Comparison of ENCODE assay signal across 4 worm cellular contexts in the genomic region with DNA sequence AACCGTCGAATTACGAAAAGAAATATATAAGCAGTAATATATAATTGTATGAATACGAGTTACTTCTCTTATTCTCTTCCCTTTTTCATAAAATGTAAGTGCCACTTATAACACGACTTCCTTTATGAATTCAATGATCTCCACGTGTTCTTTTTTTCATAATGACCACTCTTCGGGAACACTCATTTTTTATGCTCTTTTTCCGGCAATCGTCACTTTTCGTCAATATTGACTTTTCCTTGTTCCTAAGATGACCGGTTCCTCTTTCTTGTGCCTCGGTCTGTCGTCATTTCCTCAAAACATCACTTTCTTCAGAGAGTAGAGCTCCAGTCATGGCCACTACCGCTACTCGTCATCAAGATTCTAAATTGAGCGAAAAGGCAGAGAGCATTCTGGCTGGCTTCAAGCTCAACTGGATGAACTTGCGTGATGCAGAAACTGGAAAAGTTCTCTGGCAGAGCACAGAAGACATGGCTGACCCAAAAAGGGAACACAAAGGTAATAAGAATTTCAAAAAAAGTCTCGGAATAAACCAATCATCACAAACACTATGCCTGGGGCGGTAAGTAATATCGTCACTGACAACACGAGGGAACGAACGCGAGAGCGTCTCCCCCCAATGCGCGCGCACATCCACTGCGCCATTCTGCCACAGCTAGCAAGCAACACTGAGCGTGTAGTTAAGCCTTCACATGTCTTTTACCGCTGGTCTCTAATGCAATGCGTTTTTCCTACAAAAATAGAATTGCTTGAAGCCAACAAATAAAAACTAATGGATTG.
TF ChIP-seq lines count a peak whose summit lies in the region.

A gene (plus strand): TSS at position 309 of the 780 bp plus-strand sequence.

TF ChIP-seq in whole organism, L2 larva, 48 proteins besides CTCF, POLR2A, EP300 and RAD21 (continued from another document):
- peak; percentile 35 for TF ChIP-seq crh-2 (tag; optimal IDR thresholded peaks at IDR 0.05; lab: Kevin White, UChicago)
- TF ChIP-seq mbf-1 (tag; optimal IDR thresholded peaks at IDR 0.05; lab: Kevin White, UChicago), result no peak
- TF ChIP-seq lin-13 (GFP tag; optimal IDR thresholded peaks at IDR 0.05; lab: Kevin White, UChicago), result peak; percentile 73
- TF ChIP-seq zag-1 (tag; optimal IDR thresholded peaks at IDR 0.05; lab: Kevin White, UChicago), result peak; percentile 15
- no peak for TF ChIP-seq nhr-11 (tag; optimal IDR thresholded peaks at IDR 0.05; lab: Kevin White, UChicago)
- TF ChIP-seq C34F6.9 (tag; optimal IDR thresholded peaks at IDR 0.05; lab: Kevin White, UChicago), result peak; percentile 67
- TF ChIP-seq ztf-1 (GFP tag; conservative IDR thresholded peaks at IDR 0.05; lab: Robert Waterston, UW), result no peak
- TF ChIP-seq nhr-25 (tag; optimal IDR thresholded peaks at IDR 0.05; lab: Kevin White, UChicago), result no peak
- no peak for TF ChIP-seq alr-1 (tag; optimal IDR thresholded peaks at IDR 0.05; lab: Kevin White, UChicago)
- no peak for TF ChIP-seq ceh-82 (tag; optimal IDR thresholded peaks at IDR 0.05; lab: Kevin White, UChicago)
- no peak for TF ChIP-seq skn-1 (tag; optimal IDR thresholded peaks at IDR 0.05; lab: Kevin White, UChicago)
- TF ChIP-seq unc-39 (tag; optimal IDR thresholded peaks at IDR 0.05; lab: Kevin White, UChicago), result no peak
- TF ChIP-seq ceh-16 (tag; optimal IDR thresholded peaks at IDR 0.05; lab: Kevin White, UChicago), result peak; percentile 41
- TF ChIP-seq ztf-11 (tag; optimal IDR thresholded peaks at IDR 0.05; lab: Kevin White, UChicago), result no peak
- TF ChIP-seq lin-11 (tag; optimal IDR thresholded peaks at IDR 0.05; lab: Kevin White, UChicago), result peak; percentile 81
- peak; percentile 63 for TF ChIP-seq Y55F3AM.14 (GFP tag; optimal IDR thresholded peaks at IDR 0.05; lab: Kevin White, UChicago)
- no peak for TF ChIP-seq nhr-12 (tag; optimal IDR thresholded peaks at IDR 0.05; lab: Kevin White, UChicago)
- TF ChIP-seq nhr-10 (tag; optimal IDR thresholded peaks at IDR 0.05; lab: Kevin White, UChicago), result no peak
- TF ChIP-seq nhr-77 (tag; optimal IDR thresholded peaks at IDR 0.05; lab: Kevin White, UChicago), result no peak
- TF ChIP-seq dmd-4 (tag; optimal IDR thresholded peaks at IDR 0.05; lab: Kevin White, UChicago), result no peak
- peak; percentile 74 for TF ChIP-seq nhr-21 (tag; optimal IDR thresholded peaks at IDR 0.05; lab: Kevin White, UChicago)
- TF ChIP-seq fos-1 (tag; optimal IDR thresholded peaks at IDR 0.05; lab: Kevin White, UChicago), result peak; percentile 54
- no peak for TF ChIP-seq ama-1 (optimal IDR thresholded peaks at IDR 0.05; lab: Kevin White, UChicago)
- no peak for TF ChIP-seq peb-1 (tag; optimal IDR thresholded peaks at IDR 0.05; lab: Kevin White, UChicago)
- TF ChIP-seq mdl-1 (tag; optimal IDR thresholded peaks at IDR 0.05; lab: Kevin White, UChicago), result peak in 1 of 2 experiments; percentile 30
- TF ChIP-seq R02D3.7 (tag; optimal IDR thresholded peaks at IDR 0.05; lab: Kevin White, UChicago), result no peak
- TF ChIP-seq egl-27 (tag; optimal IDR thresholded peaks at IDR 0.05; lab: Kevin White, UChicago), result peak; percentile 31
- TF ChIP-seq nhr-237 (tag; optimal IDR thresholded peaks at IDR 0.05; lab: Kevin White, UChicago), result no peak

TF ChIP-seq in whole organism, L4 larva, 104 proteins besides CTCF, POLR2A, EP300 and RAD21 (continued from another document and continues in another):
- TF ChIP-seq php-3 (GFP tag; IDR thresholded peaks at IDR 0.05; lab: Robert Waterston, UW) (peak; percentile 80), dmd-6 (GFP tag; IDR thresholded peaks at IDR 0.05; lab: Robert Waterston, UW) (peak; percentile 73), lir-3 (tag; optimal IDR thresholded peaks at IDR 0.05; lab: Kevin White, UChicago) (peak; percentile 94), hlh-11 (tag; optimal IDR thresholded peaks at IDR 0.05; lab: Kevin White, UChicago) (peak; percentile 60), aly-2 (tag; optimal IDR thresholded peaks at IDR 0.05; lab: Kevin White, UChicago) (no peak), lin-38 (GFP tag; IDR thresholded peaks at IDR 0.05; lab: Robert Waterston, UW) (peak; percentile 87), ces-1 (GFP tag; optimal IDR thresholded peaks at IDR 0.05; lab: Kevin White, UChicago) (no peak), aha-1 (tag; lab: Kevin White, UChicago) (peak; percentile 67), mxl-3 (GFP tag; optimal IDR thresholded peaks at IDR 0.05; lab: Kevin White, UChicago) (peak; percentile 53), pha-4 (GFP tag; IDR thresholded peaks at IDR 0.05; lab: Robert Waterston, UW) (peak; percentile 96), pha-4 (tag; optimal IDR thresholded peaks at IDR 0.05; lab: Kevin White, UChicago) (peak; percentile 58), Y48G9A.11 (GFP tag; IDR thresholded peaks at IDR 0.05; lab: Robert Waterston, UW) (peak; percentile 79), F49E8.2 (tag; optimal IDR thresholded peaks at IDR 0.05; lab: Kevin White, UChicago; ENCODE audit: borderline replicate concordance) (peak; percentile 76), daf-19 (GFP tag; conservative IDR thresholded peaks at IDR 0.05; lab: Robert Waterston, UW) (peak; percentile 96), daf-12 (tag; optimal IDR thresholded peaks at IDR 0.05; lab: Kevin White, UChicago) (no peak), zag-1 (tag; optimal IDR thresholded peaks at IDR 0.05; lab: Kevin White, UChicago) (no peak), hif-1 (tag; optimal IDR thresholded peaks at IDR 0.05; lab: Kevin White, UChicago) (peak in 1 of 2 experiments; percentile 69), fkh-10 (GFP tag; optimal IDR thresholded peaks at IDR 0.05; lab: Kevin White, UChicago) (no peak), skn-1 (tag; optimal IDR thresholded peaks at IDR 0.05; lab: Kevin White, UChicago) (no peak), unc-39 (tag; optimal IDR thresholded peaks at IDR 0.05; lab: Kevin White, UChicago) (no peak), lin-39 (tag; optimal IDR thresholded peaks at IDR 0.05; lab: Kevin White, UChicago) (no peak), ceh-62 (tag; optimal IDR thresholded peaks at IDR 0.05; lab: Kevin White, UChicago) (no peak), nhr-48 (tag; optimal IDR thresholded peaks at IDR 0.05; lab: Kevin White, UChicago) (peak; percentile 76), daf-8 (GFP tag; IDR thresholded peaks at IDR 0.05; lab: Robert Waterston, UW) (peak; percentile 24; the same call in 1 of the 2 replicates), D1046.2 (GFP tag; IDR thresholded peaks at IDR 0.05; lab: Robert Waterston, UW) (peak; percentile 85), ZK337.2 (GFP tag; IDR thresholded peaks at IDR 0.05; lab: Robert Waterston, UW) (peak; percentile 81), dpl-1 (GFP tag; optimal IDR thresholded peaks at IDR 0.05; lab: Kevin White, UChicago) (peak; percentile 40), unc-62 (GFP tag; optimal IDR thresholded peaks at IDR 0.05 in 1 of 2; lab: Kevin White, UChicago) (peak in 1 of 2 experiments; percentile 89), unc-62 (tag; optimal IDR thresholded peaks at IDR 0.05; lab: Kevin White, UChicago) (peak; percentile 11), F44E2.7 (GFP tag; IDR thresholded peaks at IDR 0.05; lab: Robert Waterston, UW) (peak; percentile 94), madf-9 (GFP tag; conservative IDR thresholded peaks at IDR 0.05; lab: Robert Waterston, UW) (peak; percentile 76), spr-1 (tag; optimal IDR thresholded peaks at IDR 0.05; lab: Kevin White, UChicago) (peak; percentile 78), gei-8 (GFP tag; optimal IDR thresholded peaks at IDR 0.05; lab: Kevin White, UChicago) (peak; percentile 91)

TF ChIP-seq in whole organism, late embryonic, 69 proteins besides CTCF, POLR2A, EP300 and RAD21 (continued from another document and continues in another):
- peak; percentile 91 for TF ChIP-seq unc-3 (GFP tag; conservative IDR thresholded peaks at IDR 0.05; lab: Robert Waterston, UW)
- peak; percentile 93 for TF ChIP-seq unc-3 (tag; optimal IDR thresholded peaks at IDR 0.05; lab: Kevin White, UChicago)
- peak; percentile 85 for TF ChIP-seq ceh-48 (tag; optimal IDR thresholded peaks at IDR 0.05; lab: Kevin White, UChicago)
- TF ChIP-seq elt-4 (tag; optimal IDR thresholded peaks at IDR 0.05; lab: Kevin White, UChicago), result peak; percentile 84
- peak; percentile 72 for TF ChIP-seq K09A11.1 (tag; optimal IDR thresholded peaks at IDR 0.05; lab: Kevin White, UChicago; ENCODE audit: insufficient read depth)
- TF ChIP-seq sox-4 (tag; optimal IDR thresholded peaks at IDR 0.05; lab: Kevin White, UChicago), result peak; percentile 94
- TF ChIP-seq tbx-2 (tag; optimal IDR thresholded peaks at IDR 0.05; lab: Kevin White, UChicago), result peak; percentile 96
- TF ChIP-seq C08G9.2 (tag; optimal IDR thresholded peaks at IDR 0.05; lab: Kevin White, UChicago), result peak; percentile 88
- TF ChIP-seq nhr-11 (tag; optimal IDR thresholded peaks at IDR 0.05; lab: Kevin White, UChicago), result no peak
- peak; percentile 92 for TF ChIP-seq ceh-6 (GFP tag; optimal IDR thresholded peaks at IDR 0.05; lab: Kevin White, UChicago)
- TF ChIP-seq unc-42 (tag; optimal IDR thresholded peaks at IDR 0.05; lab: Kevin White, UChicago), result peak; percentile 74
- TF ChIP-seq gmeb-2 (tag; optimal IDR thresholded peaks at IDR 0.05; lab: Kevin White, UChicago), result peak; percentile 94
- peak; percentile 72 for TF ChIP-seq tbx-7 (tag; optimal IDR thresholded peaks at IDR 0.05; lab: Kevin White, UChicago)
- peak; percentile 92 for TF ChIP-seq madf-2 (tag; optimal IDR thresholded peaks at IDR 0.05; lab: Kevin White, UChicago)
- TF ChIP-seq dve-1 (tag; optimal IDR thresholded peaks at IDR 0.05; lab: Kevin White, UChicago), result peak; percentile 89
- peak; percentile 94 for TF ChIP-seq hlh-13 (GFP tag; optimal IDR thresholded peaks at IDR 0.05; lab: Kevin White, UChicago)
- TF ChIP-seq ceh-30 (tag; optimal IDR thresholded peaks at IDR 0.05; lab: Kevin White, UChicago), result peak; percentile 31
- peak; percentile 88 for TF ChIP-seq fax-1 (tag; optimal IDR thresholded peaks at IDR 0.05; lab: Kevin White, UChicago)
- peak; percentile 94 for TF ChIP-seq elt-2 (tag; optimal IDR thresholded peaks at IDR 0.05; lab: Kevin White, UChicago)
- peak; percentile 91 for TF ChIP-seq unc-86 (tag; optimal IDR thresholded peaks at IDR 0.05; lab: Kevin White, UChicago)
- peak; percentile 89 for TF ChIP-seq ttx-3 (tag; optimal IDR thresholded peaks at IDR 0.05; lab: Kevin White, UChicago)
- peak; percentile 93 for TF ChIP-seq ceh-45 (GFP tag; IDR thresholded peaks at IDR 0.05; lab: Robert Waterston, UW)
- TF ChIP-seq rnt-1 (tag; optimal IDR thresholded peaks at IDR 0.05; lab: Kevin White, UChicago), result peak; percentile 89
- peak; percentile 89 for TF ChIP-seq lin-11 (tag; optimal IDR thresholded peaks at IDR 0.05; lab: Kevin White, UChicago)
- TF ChIP-seq unc-55 (GFP tag; optimal IDR thresholded peaks at IDR 0.05; lab: Kevin White, UChicago), result no peak
- peak; percentile 89 for TF ChIP-seq ceh-14 (tag; optimal IDR thresholded peaks at IDR 0.05; lab: Kevin White, UChicago)
- TF ChIP-seq zip-5 (tag; optimal IDR thresholded peaks at IDR 0.05; lab: Kevin White, UChicago), result peak; percentile 81
- peak; percentile 90 for TF ChIP-seq ceh-2 (tag; optimal IDR thresholded peaks at IDR 0.05; lab: Kevin White, UChicago)
- TF ChIP-seq ztf-16 (tag; optimal IDR thresholded peaks at IDR 0.05; lab: Kevin White, UChicago), result peak; percentile 95
- TF ChIP-seq syd-9 (tag; optimal IDR thresholded peaks at IDR 0.05; lab: Kevin White, UChicago), result peak; percentile 95
- TF ChIP-seq pros-1 (tag; optimal IDR thresholded peaks at IDR 0.05; lab: Kevin White, UChicago), result peak; percentile 83
- peak; percentile 80 for TF ChIP-seq mec-3 (tag; optimal IDR thresholded peaks at IDR 0.05; lab: Kevin White, UChicago; ENCODE audit: borderline replicate concordance)
- TF ChIP-seq ceh-24 (tag; optimal IDR thresholded peaks at IDR 0.05; lab: Kevin White, UChicago), result peak; percentile 73
- TF ChIP-seq pag-3 (tag; optimal IDR thresholded peaks at IDR 0.05; lab: Kevin White, UChicago; ENCODE audit: borderline replicate concordance), result peak; percentile 82

TF ChIP-seq in whole organism, mixed stage, embryonic, 35 proteins besides CTCF, POLR2A, EP300 and RAD21 (continued from another document):
- TF ChIP-seq elt-3 (tag; optimal IDR thresholded peaks at IDR 0.05; lab: Kevin White, UChicago) (no peak), ceh-43 (GFP tag; optimal IDR thresholded peaks at IDR 0.05; lab: Kevin White, UChicago) (peak; percentile 91), mls-2 (tag; optimal IDR thresholded peaks at IDR 0.05; lab: Kevin White, UChicago) (peak; percentile 98), pha-4 (tag; optimal IDR thresholded peaks at IDR 0.05; lab: Kevin White, UChicago) (peak; percentile 84), mab-5 (tag; optimal IDR thresholded peaks at IDR 0.05; lab: Kevin White, UChicago) (peak; percentile 2), bed-3 (GFP tag; optimal IDR thresholded peaks at IDR 0.05; lab: Kevin White, UChicago) (peak; percentile 92), ham-2 (GFP tag; optimal IDR thresholded peaks at IDR 0.05; lab: Kevin White, UChicago) (peak; percentile 94), unc-62 (GFP tag; optimal IDR thresholded peaks at IDR 0.05; lab: Kevin White, UChicago) (peak; percentile 45), blmp-1 (tag; optimal IDR thresholded peaks at IDR 0.05; lab: Kevin White, UChicago) (peak; percentile 5), ceh-39 (tag; optimal IDR thresholded peaks at IDR 0.05; lab: Kevin White, UChicago) (no peak)
